Fruit fly (Drosophila melanogaster): Measurements from ENCODE around the gene CG11322.

Gene CG11322

DNA sequence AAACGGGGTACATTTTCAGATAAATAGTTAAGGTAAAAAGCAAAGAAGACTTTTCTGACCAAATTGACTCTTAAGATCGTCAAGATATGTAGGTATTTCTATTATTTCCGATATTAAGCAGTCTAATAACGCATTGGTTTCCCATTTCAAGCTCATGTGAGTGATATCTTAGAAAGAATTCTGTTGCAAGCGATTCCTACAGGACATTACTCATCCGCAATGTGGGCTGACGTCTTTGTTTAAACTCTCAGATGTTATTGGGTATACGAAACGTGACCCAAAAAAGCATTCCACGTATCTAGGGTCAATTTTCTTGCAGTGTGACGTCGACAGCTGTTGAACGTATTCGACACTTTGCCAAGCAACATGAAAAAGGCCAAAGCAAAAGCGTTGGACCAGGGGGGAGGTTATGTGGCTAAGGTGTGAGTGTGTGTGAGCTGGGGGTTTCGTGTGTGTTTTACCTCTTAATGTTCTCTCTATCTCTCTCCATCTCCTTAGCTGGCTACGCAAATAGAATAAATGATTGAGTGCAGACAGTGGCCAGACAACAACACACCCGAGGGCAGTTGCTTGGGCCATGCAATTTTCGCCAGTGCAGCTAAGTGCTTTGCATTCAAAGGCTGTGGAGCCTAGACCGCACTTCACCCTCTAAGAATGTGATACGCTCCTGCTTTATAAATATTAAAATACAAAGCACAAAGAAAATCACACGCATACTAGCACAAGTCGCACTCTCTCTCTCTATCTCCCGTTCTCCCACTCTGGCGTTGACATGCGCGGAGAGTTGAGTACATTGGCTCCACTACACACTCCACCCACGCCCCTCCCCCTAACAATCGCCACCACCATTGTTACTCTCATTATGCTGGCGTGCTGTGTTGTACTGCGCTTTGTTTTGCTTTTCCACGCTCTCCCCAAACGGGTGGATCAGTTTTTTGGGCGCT lies 27.9 kb upstream of the CG11322 start (continued):
- peak; percentile 94 for TF ChIP-seq CG1602 (GFP tag; optimal IDR thresholded peaks at IDR 0.05)
- peak; percentile 97 for TF ChIP-seq Hsf (GFP tag; optimal IDR thresholded peaks at IDR 0.05)
- TF ChIP-seq Fer2 (tag; optimal IDR thresholded peaks at IDR 0.05), result peak; percentile 89
- peak; percentile 90 for TF ChIP-seq danr (GFP tag; IDR thresholded peaks at IDR 0.05)
- peak; percentile 83 for TF ChIP-seq ranshi (GFP tag; IDR thresholded peaks at IDR 0.05)
- TF ChIP-seq CG2199 (GFP tag; IDR thresholded peaks at IDR 0.05), result peak; percentile 45; the same call in 1 of the 3 replicates
- peak; percentile 94 for TF ChIP-seq luna (GFP tag; optimal IDR thresholded peaks at IDR 0.05)
- peak; percentile 95 for TF ChIP-seq CG12391 (tag; optimal IDR thresholded peaks at IDR 0.05)
- peak; percentile 88 for TF ChIP-seq CG10431 (GFP tag; optimal IDR thresholded peaks at IDR 0.05)
- peak; percentile 84 for TF ChIP-seq CG11560 (tag; IDR thresholded peaks at IDR 0.05)
- TF ChIP-seq ab (GFP tag; optimal IDR thresholded peaks at IDR 0.05), result peak; percentile 70
- TF ChIP-seq ase (GFP tag; IDR thresholded peaks at IDR 0.05), result peak; percentile 72; the same call in 2 of the 3 replicates
- peak; percentile 86 for TF ChIP-seq wor (GFP tag; IDR thresholded peaks at IDR 0.05)
- no peak for TF ChIP-seq pan (optimal IDR thresholded peaks at IDR 0.05)
- TF ChIP-seq pan (GFP tag; optimal IDR thresholded peaks at IDR 0.05 in 1 of 2, IDR thresholded peaks at IDR 0.05 in 1 of 2), result peak in 1 of 2 experiments; percentile 81
- TF ChIP-seq CG2678 (tag; optimal IDR thresholded peaks at IDR 0.05), result peak; percentile 98
- peak; percentile 78 for TF ChIP-seq Spps (tag; optimal IDR thresholded peaks at IDR 0.05)
- peak; percentile 79 for TF ChIP-seq CG3995 (GFP tag; optimal IDR thresholded peaks at IDR 0.05)
- TF ChIP-seq Bdp1 (GFP tag; optimal IDR thresholded peaks at IDR 0.05), result peak; percentile 82
- peak; percentile 62 for TF ChIP-seq rib (GFP tag; IDR thresholded peaks at IDR 0.05)
- peak; percentile 63 for TF ChIP-seq CG16813 (GFP tag; IDR thresholded peaks at IDR 0.05; ENCODE audit: partially characterized antibody)
- TF ChIP-seq CG8765 (GFP tag; IDR thresholded peaks at IDR 0.05), result peak; percentile 34; the same call in 1 of the 2 replicates
- peak; percentile 32 for TF ChIP-seq Elba2 (GFP tag; optimal IDR thresholded peaks at IDR 0.05)
- peak; percentile 95 for TF ChIP-seq lilli (GFP tag; optimal IDR thresholded peaks at IDR 0.05)
- TF ChIP-seq slou (GFP tag; optimal IDR thresholded peaks at IDR 0.05), result peak; percentile 93
- TF ChIP-seq tio (GFP tag; optimal IDR thresholded peaks at IDR 0.05), result peak; percentile 98
- peak; percentile 97 for TF ChIP-seq CG13624 (GFP tag; optimal IDR thresholded peaks at IDR 0.05)
- TF ChIP-seq ara (GFP tag; IDR thresholded peaks at IDR 0.05), result peak; percentile 78
- TF ChIP-seq peb (GFP tag; IDR thresholded peaks at IDR 0.05), result peak; percentile 67
- TF ChIP-seq CG17568 (GFP tag; optimal IDR thresholded peaks at IDR 0.05), result peak; percentile 87
- TF ChIP-seq CG6254 (GFP tag; optimal IDR thresholded peaks at IDR 0.05), result peak; percentile 83
- TF ChIP-seq CG17328 (GFP tag; IDR thresholded peaks at IDR 0.05), result peak; percentile 52
- TF ChIP-seq tx (GFP tag; optimal IDR thresholded peaks at IDR 0.05), result peak; percentile 97
- TF ChIP-seq CG13296 (GFP tag; optimal IDR thresholded peaks at IDR 0.05), result peak; percentile 93
- peak; percentile 96 for TF ChIP-seq pnt (GFP tag; optimal IDR thresholded peaks at IDR 0.05)
- TF ChIP-seq CG34376 (GFP tag; optimal IDR thresholded peaks at IDR 0.05), result peak; percentile 92
- TF ChIP-seq CG33557 (GFP tag; optimal IDR thresholded peaks at IDR 0.05), result peak; percentile 87
- peak; percentile 74 for TF ChIP-seq zen (tag; optimal IDR thresholded peaks at IDR 0.05)
- TF ChIP-seq CTCF (GFP tag; optimal IDR thresholded peaks at IDR 0.05), result peak; percentile 58
- peak; percentile 96 for TF ChIP-seq CG10979 (tag; optimal IDR thresholded peaks at IDR 0.05)
- peak; percentile 97 for TF ChIP-seq pho (GFP tag; optimal IDR thresholded peaks at IDR 0.05)
- peak; percentile 94 for TF ChIP-seq CG1529 (GFP tag; optimal IDR thresholded peaks at IDR 0.05)
- peak; percentile 92 for TF ChIP-seq CG16815 (GFP tag; optimal IDR thresholded peaks at IDR 0.05)
- peak; percentile 88 for TF ChIP-seq sima (GFP tag; optimal IDR thresholded peaks at IDR 0.05)
- TF ChIP-seq lola (GFP tag; optimal IDR thresholded peaks at IDR 0.05), result peak in 2 of 3 experiments; percentile 31 to 96
- TF ChIP-seq tup (GFP tag; optimal IDR thresholded peaks at IDR 0.05), result peak; percentile 60
- no peak for TF ChIP-seq cad (GFP tag; optimal IDR thresholded peaks at IDR 0.05)
- TF ChIP-seq dpn (GFP tag; optimal IDR thresholded peaks at IDR 0.05), result peak; percentile 95 to 98
- no peak for TF ChIP-seq nerfin-2 (GFP tag; IDR thresholded peaks at IDR 0.05; ENCODE audit: partially characterized antibody)

Measured in whole organism, embryonic.